Worm (Caenorhabditis elegans): Measurements from ENCODE around the gene T05C3.2.

DNA sequence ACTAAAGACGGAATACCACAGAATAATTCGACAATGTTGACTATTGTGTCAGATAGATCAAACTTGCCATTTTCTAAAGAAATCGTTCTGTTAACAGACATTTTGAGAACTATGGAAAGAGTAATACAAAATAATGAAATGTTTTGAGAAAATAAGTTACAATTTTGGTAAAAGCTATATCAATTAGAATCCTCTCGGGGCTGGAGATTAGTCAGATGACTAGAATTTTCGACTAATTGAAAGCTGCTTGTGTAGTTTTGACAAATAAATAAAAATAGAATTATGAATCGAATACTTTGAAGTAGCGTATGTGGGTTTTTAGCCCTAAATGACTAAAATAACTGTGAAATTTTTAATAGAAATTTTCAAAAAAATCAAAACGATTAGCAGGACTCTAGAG lies 8.7 kb upstream of the T05C3.2 start, which contains the start of gene srg-65:
- TF ChIP-seq C38D4.7 (GFP tag; optimal IDR thresholded peaks at IDR 0.05) = no peak
- no peak for TF ChIP-seq sox-4 (tag; optimal IDR thresholded peaks at IDR 0.05)
- TF ChIP-seq ceh-18 (tag; optimal IDR thresholded peaks at IDR 0.05) = no peak
- TF ChIP-seq ama-1 (optimal IDR thresholded peaks at IDR 0.05) = no peak
- TF ChIP-seq pha-4 (tag; optimal IDR thresholded peaks at IDR 0.05) = no peak
- TF ChIP-seq rnt-1 (tag; optimal IDR thresholded peaks at IDR 0.05) = no peak
- TF ChIP-seq pag-3 (tag; optimal IDR thresholded peaks at IDR 0.05; ENCODE audit: borderline replicate concordance) = no peak
- TF ChIP-seq tbx-2 (tag; optimal IDR thresholded peaks at IDR 0.05) = no peak
- TF ChIP-seq nhr-232 (tag; optimal IDR thresholded peaks at IDR 0.05) = no peak
- TF ChIP-seq pqm-1 (tag; optimal IDR thresholded peaks at IDR 0.05) = no peak
- TF ChIP-seq fkh-10 (GFP tag; optimal IDR thresholded peaks at IDR 0.05) = no peak
